Worm (Caenorhabditis elegans): Measurements from ENCODE around the gene F45D3.3.

Gene F45D3.3

DNA sequence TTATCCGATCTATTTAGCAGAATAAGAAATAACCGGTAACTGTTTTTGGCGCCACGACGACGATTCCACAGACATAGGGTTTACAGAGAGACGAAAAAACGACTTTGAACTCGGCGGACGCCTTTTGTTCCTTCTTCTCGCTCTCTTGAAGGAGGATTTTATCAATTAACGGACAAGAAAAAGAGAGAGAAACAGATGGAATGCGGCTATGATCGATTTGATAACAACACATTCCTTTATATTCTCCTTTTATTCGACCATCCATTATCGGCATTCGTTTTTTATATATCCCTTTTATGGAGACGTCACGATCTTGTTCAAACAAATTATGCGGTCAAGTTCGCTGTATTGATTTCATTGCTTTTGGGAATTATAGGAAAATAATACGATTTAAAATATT lies 1.4 kb downstream of the F45D3.3 start (continued):
- TF ChIP-seq snpc-4 (tag; optimal IDR thresholded peaks at IDR 0.05) (no peak), efl-1 (optimal IDR thresholded peaks at IDR 0.05) (peak in 1 of 2 experiments; percentile 2), efl-1 (GFP tag; optimal IDR thresholded peaks at IDR 0.05 in 1 of 2) (peak in 1 of 2 experiments; percentile 92), unc-98 (GFP tag; IDR thresholded peaks at IDR 0.05) (no peak), grh-1 (GFP tag; IDR thresholded peaks at IDR 0.05) (peak; percentile 59), mdl-1 (tag; optimal IDR thresholded peaks at IDR 0.05) (peak in 1 of 2 experiments; percentile 16), skn-1 (tag; optimal IDR thresholded peaks at IDR 0.05) (no peak)

DNA sequence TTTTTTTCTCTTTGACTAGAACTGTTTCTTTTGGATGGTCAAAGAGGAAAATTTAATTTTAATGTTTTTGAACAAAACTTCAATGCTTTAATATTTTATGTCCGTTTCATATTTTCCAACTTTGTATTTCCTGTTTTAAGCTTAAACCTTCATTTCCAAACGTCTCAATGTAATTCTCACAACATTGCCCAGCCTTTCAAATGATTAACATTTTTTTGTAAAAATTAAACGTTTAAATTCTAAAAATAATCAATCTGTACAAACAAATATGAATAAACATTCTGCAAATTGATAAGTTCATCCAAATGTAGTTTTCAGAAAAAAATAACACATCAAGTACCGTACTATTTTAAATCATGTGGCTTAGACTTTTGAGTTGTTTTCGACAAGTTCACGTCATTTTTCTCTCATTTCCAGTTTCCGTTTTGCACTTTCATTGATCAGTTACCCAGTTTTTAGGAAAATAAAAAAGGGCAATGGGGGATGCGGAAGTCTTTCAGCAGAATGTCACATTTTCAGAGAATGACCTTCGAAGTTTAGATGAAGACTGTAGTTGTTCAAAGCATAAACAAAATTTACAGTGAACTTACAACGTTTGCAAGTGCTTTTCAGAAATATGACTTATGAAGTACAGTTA lies 7.4 kb downstream of the F45D3.3 start:
- TF ChIP-seq dpl-1 (GFP tag; optimal IDR thresholded peaks at IDR 0.05) (no peak), ces-1 (GFP tag; optimal IDR thresholded peaks at IDR 0.05) (no peak), lsy-2 (tag; optimal IDR thresholded peaks at IDR 0.05) (peak in 1 of 2 experiments; percentile 2)

DNA sequence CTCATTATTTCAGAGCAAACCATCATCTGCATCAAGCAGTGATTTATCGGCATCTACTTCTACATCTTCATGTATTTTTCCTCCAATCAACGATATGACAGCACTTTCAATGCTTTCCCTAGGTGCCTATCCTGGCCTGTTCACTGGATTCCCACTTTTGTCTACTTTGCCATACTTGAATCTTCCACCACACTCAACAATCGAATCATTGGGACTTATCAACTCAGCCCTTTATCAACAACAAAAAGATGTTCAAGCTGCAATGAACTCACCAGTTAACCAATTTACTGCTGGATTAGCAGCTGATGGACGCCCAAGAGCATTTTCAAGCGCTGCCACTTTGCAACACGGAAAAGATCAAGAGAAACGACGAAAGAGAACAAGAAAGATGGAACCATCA lies 9.0 kb downstream of the F45D3.3 start:
- no peak for TF ChIP-seq unc-30 (tag; optimal IDR thresholded peaks at IDR 0.05)

DNA sequence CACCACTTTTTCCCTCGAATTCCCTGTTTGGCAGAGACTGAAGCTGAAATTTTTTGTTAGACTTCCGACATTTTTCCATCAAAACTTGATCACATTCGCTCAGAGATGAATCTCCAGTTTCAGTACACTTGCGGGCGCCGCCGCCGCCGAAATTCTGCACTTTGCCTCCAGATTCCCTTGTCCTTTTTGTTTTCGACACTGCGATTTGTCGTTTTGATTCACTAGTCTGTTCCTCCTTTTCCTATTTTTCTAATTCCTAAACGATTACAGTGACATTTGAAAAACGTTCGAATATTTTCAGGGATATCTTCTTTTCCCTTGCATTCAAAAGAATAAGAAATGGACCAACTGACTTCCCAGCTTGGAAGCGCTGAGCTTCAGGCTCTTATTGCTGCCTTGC lies 9.4 kb downstream of the F45D3.3 start, which contains the start of gene F45D3.2:
Gene F45D3.2 (plus strand): TSS at position 301 of the 400 bp plus-strand sequence.
- TF ChIP-seq ets-5 (GFP tag; IDR thresholded peaks at IDR 0.05) (no peak), ztf-4 (tag; optimal IDR thresholded peaks at IDR 0.05) (no peak), lin-14 (GFP tag; optimal IDR thresholded peaks at IDR 0.05) (no peak), pag-3 (tag; optimal IDR thresholded peaks at IDR 0.05; ENCODE audit: borderline replicate concordance, insufficient read depth) (no peak), sup-37 (GFP tag; optimal IDR thresholded peaks at IDR 0.05) (no peak), nhr-76 (tag; optimal IDR thresholded peaks at IDR 0.05) (no peak), unc-30 (tag; optimal IDR thresholded peaks at IDR 0.05) (no peak), irx-1 (tag; optimal IDR thresholded peaks at IDR 0.05) (no peak), isw-1 (GFP tag; IDR thresholded peaks at IDR 0.05) (no peak), sptf-1 (tag; optimal IDR thresholded peaks at IDR 0.05) (no peak)

DNA sequence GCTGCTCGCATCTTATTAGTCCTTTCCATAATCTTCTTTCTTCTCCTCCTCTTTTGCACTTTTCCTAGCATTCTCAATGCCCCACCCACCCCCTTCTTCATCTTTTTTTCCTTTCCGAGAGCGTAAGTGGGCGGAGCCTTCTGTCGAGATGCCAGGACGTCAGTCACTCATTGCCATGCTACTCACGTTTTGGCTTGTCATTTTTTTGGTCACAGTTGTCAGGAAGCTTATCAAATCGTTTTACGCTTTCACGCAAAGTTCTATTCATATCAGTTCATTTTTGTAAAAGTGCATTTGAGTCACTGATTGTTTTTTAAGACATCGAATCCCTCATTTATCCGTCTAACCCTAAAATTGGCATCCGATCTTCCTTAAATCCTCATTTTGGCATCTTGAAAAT lies 10.2 kb downstream of the F45D3.3 start:
- TF ChIP-seq blmp-1 (tag; optimal IDR thresholded peaks at IDR 0.05) = peak; percentile 11
- TF ChIP-seq Y116A8C.19 (tag; optimal IDR thresholded peaks at IDR 0.05; ENCODE audit: borderline replicate concordance) = no peak
- TF ChIP-seq tlp-1 (tag; optimal IDR thresholded peaks at IDR 0.05) = no peak
- TF ChIP-seq lin-14 (GFP tag; optimal IDR thresholded peaks at IDR 0.05) = peak; percentile 53
- TF ChIP-seq C34B4.2 (tag; optimal IDR thresholded peaks at IDR 0.05) = no peak
- TF ChIP-seq dsc-1 (tag; optimal IDR thresholded peaks at IDR 0.05) = no peak
- no peak for TF ChIP-seq efl-1 (optimal IDR thresholded peaks at IDR 0.05)
- TF ChIP-seq efl-1 (GFP tag; optimal IDR thresholded peaks at IDR 0.05 in 1 of 2) = peak in 1 of 2 experiments; percentile 16
- TF ChIP-seq fkh-8 (tag; optimal IDR thresholded peaks at IDR 0.05) = peak; percentile 5

DNA sequence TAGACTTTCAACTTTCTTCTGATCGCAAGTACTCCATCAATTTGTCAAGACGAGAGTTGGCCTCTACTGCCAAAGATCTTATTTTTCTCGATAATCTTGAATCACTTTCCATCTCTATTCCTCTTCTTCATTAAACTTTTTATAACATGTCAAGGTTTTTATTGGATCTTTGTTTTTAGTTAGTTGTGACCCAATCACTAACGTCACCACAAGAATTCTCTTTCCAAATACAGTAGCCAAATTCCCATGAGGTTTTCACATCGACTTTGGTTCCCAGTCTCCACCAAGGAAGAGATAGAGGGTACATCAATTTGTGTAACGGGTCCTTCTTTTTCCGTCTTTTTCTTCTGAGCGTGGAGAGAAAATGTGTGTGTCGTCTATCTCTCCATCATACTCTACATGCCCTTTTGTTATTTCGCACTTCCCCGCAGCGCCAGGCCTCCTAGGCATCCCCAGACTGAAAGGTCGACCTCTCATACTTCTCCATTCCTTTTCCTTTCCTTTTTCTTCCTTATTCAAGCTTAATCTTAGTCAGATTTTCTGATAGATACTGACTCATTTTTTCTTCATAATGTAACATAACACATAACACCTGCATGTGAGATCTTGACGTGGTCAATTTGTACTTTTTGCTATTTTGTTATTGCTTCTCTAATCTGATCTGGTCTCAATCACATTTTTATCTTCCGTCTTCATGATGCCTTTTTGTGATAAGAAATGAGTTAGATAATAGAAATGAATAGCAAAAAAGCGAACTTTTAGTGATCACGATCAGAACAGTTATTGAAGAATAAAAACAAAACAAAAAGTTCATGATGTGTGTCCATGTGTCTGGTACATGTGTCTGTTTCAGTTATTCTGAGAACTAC lies 11.0 kb downstream of the F45D3.3 start:
- TF ChIP-seq dpl-1 (GFP tag; optimal IDR thresholded peaks at IDR 0.05) = no peak
- peak; percentile 67 for TF ChIP-seq lin-14 (GFP tag; optimal IDR thresholded peaks at IDR 0.05)
- TF ChIP-seq nhr-85 (tag) = peak; percentile 74
- TF ChIP-seq fkh-4 (tag; optimal IDR thresholded peaks at IDR 0.05; ENCODE audit: borderline replicate concordance) = no peak
- TF ChIP-seq mef-2 (tag; optimal IDR thresholded peaks at IDR 0.05) = no peak
- no peak for TF ChIP-seq snu-23 (GFP tag; optimal IDR thresholded peaks at IDR 0.05)
- no peak for TF ChIP-seq elt-2 (tag; optimal IDR thresholded peaks at IDR 0.05)
- no peak for TF ChIP-seq ceh-88 (GFP tag; IDR thresholded peaks at IDR 0.05)
- TF ChIP-seq ceh-8 (GFP tag; optimal IDR thresholded peaks at IDR 0.05) = no peak
- TF ChIP-seq nhr-47 (tag; optimal IDR thresholded peaks at IDR 0.05) = no peak
- TF ChIP-seq lin-35 (GFP tag; optimal IDR thresholded peaks at IDR 0.05) = peak in 1 of 2 experiments; percentile 9
- no peak for TF ChIP-seq pag-3 (tag; optimal IDR thresholded peaks at IDR 0.05; ENCODE audit: borderline replicate concordance, insufficient read depth)
- no peak for TF ChIP-seq mab-9 (GFP tag; IDR thresholded peaks at IDR 0.05)
- no peak for TF ChIP-seq efl-3 (GFP tag; optimal IDR thresholded peaks at IDR 0.05)
- TF ChIP-seq nhr-28 (tag; optimal IDR thresholded peaks at IDR 0.05) = no peak
- no peak for TF ChIP-seq blmp-1 (tag; optimal IDR thresholded peaks at IDR 0.05)
- no peak for TF ChIP-seq fos-1 (tag; optimal IDR thresholded peaks at IDR 0.05)
- TF ChIP-seq unc-98 (GFP tag; IDR thresholded peaks at IDR 0.05) = no peak
- TF ChIP-seq dsc-1 (tag; optimal IDR thresholded peaks at IDR 0.05) = peak; percentile 9
- TF ChIP-seq aly-2 (tag; optimal IDR thresholded peaks at IDR 0.05) = no peak
- TF ChIP-seq efl-1 (optimal IDR thresholded peaks at IDR 0.05) = no peak
- peak in 1 of 2 experiments; percentile 6 for TF ChIP-seq efl-1 (GFP tag; optimal IDR thresholded peaks at IDR 0.05 in 1 of 2)

Measured in whole organism, L1 larva.